Worm (Caenorhabditis elegans) whole organism, mixed stage, embryonic: ENCODE data around the gene mps-1.

Experiments
- M03D4.4 ChIP-seq: sonication (generic microtip); optimal IDR thresholded peaks from 2 replicates; lab custom pipeline; 2017; ENCODE audit warnings: mild to moderate bottlenecking, missing genetic modification characterization, missing compliant biosample characterization
- bed-3 ChIP-seq: fragments of 200-800 bp; sonication (Bioruptor generic); optimal IDR thresholded peaks from 3 replicates; lab custom pipeline; 2018; ENCODE audit warnings: mild to moderate bottlenecking, missing genetic modification characterization, moderate library complexity, missing compliant biosample characterization
- blmp-1 ChIP-seq: fragments of 150-350 bp; optimal IDR thresholded peaks from 2 replicates; lab custom pipeline; 2014; ENCODE audit warnings: missing biosample characterization, missing genetic modification characterization
- ceh-39 ChIP-seq: fragments of 150-350 bp; optimal IDR thresholded peaks from 2 replicates; lab custom pipeline; 2014; ENCODE audit warnings: missing biosample characterization, missing genetic modification characterization
- ceh-43 ChIP-seq: fragments of 200-800 bp; sonication (Bioruptor generic); optimal IDR thresholded peaks from 2 replicates; lab custom pipeline; 2018; ENCODE audit warnings: mild to moderate bottlenecking, missing genetic modification characterization, moderate library complexity, missing compliant biosample characterization
- ceh-83 ChIP-seq: fragments of 200-800 bp; sonication (Bioruptor generic); optimal IDR thresholded peaks from 2 replicates; lab custom pipeline; 2018; ENCODE audit warnings: mild to moderate bottlenecking, missing genetic modification characterization, missing compliant biosample characterization
- ces-1 ChIP-seq: fragments of 150-350 bp; optimal IDR thresholded peaks from 2 replicates; lab custom pipeline; 2014; ENCODE audit warnings: missing biosample characterization, missing genetic modification reagents, missing genetic modification characterization
- cnd-1 ChIP-seq: fragments of 200-800 bp; sonication (Bioruptor generic); optimal IDR thresholded peaks from 2 replicates; lab custom pipeline; 2018; ENCODE audit warnings: mild to moderate bottlenecking, missing genetic modification characterization, missing compliant biosample characterization
- elt-1 ChIP-seq: sonication (generic microtip); optimal IDR thresholded peaks from 2 replicates; lab custom pipeline; 2017; ENCODE audit warnings: missing genetic modification characterization, mild to moderate bottlenecking, missing compliant biosample characterization, antibody characterized with exemption, moderate library complexity, borderline replicate concordance; ENCODE audit not compliant: insufficient read depth
- elt-3 ChIP-seq: fragments of 150-350 bp; optimal IDR thresholded peaks from 2 replicates; lab custom pipeline; 2014; ENCODE audit warnings: missing biosample characterization, missing genetic modification characterization
- flh-1 ChIP-seq: fragments of 200-800 bp; sonication (Bioruptor generic); optimal IDR thresholded peaks from 2 replicates; lab custom pipeline; 2018; ENCODE audit warnings: mild to moderate bottlenecking, missing genetic modification characterization, moderate library complexity, missing compliant biosample characterization
- ham-2 ChIP-seq: fragments of 200-800 bp; sonication (Bioruptor generic); optimal IDR thresholded peaks from 2 replicates; lab custom pipeline; 2018; ENCODE audit warnings: mild to moderate bottlenecking, missing genetic modification characterization, missing compliant biosample characterization
- hlh-1 ChIP-seq: fragments of 150-350 bp; optimal IDR thresholded peaks from 2 replicates; lab custom pipeline; 2014; ENCODE audit warnings: missing biosample characterization, missing genetic modification reagents, missing genetic modification characterization
- lin-32 ChIP-seq: fragments of 200-800 bp; sonication (Bioruptor generic); optimal IDR thresholded peaks from 2 replicates; lab custom pipeline; 2018; ENCODE audit warnings: mild to moderate bottlenecking, missing genetic modification characterization, missing compliant biosample characterization
- lsy-2 ChIP-seq: fragments of 150-350 bp; optimal IDR thresholded peaks from 2 replicates; lab custom pipeline; 2014; ENCODE audit warnings: missing biosample characterization, missing genetic modification characterization
- mab-5 ChIP-seq: fragments of 150-350 bp; optimal IDR thresholded peaks from 2 replicates; lab custom pipeline; 2014; ENCODE audit warnings: missing biosample characterization, missing genetic modification characterization
- mep-1 ChIP-seq: fragments of 150-350 bp; optimal IDR thresholded peaks from 2 replicates; lab custom pipeline; 2017; ENCODE audit warnings: missing biosample characterization, missing genetic modification reagents, missing genetic modification characterization, inconsistent platforms
- mls-2 ChIP-seq: sonication (generic microtip); optimal IDR thresholded peaks from 2 replicates; lab custom pipeline; 2016; ENCODE audit warnings: mild to moderate bottlenecking, missing genetic modification characterization, moderate library complexity, missing compliant biosample characterization
- nhr-12 ChIP-seq: fragments of 150-350 bp; optimal IDR thresholded peaks from 2 replicates; lab custom pipeline; 2014; ENCODE audit warnings: missing biosample characterization, missing genetic modification characterization
- nhr-2 ChIP-seq: fragments of 150-350 bp; optimal IDR thresholded peaks from 2 replicates; lab custom pipeline; 2014; ENCODE audit warnings: missing biosample characterization, missing genetic modification characterization
- nhr-237 ChIP-seq: fragments of 150-350 bp; optimal IDR thresholded peaks from 2 replicates; lab custom pipeline; 2014; ENCODE audit warnings: missing biosample characterization, missing genetic modification characterization
- nhr-28 ChIP-seq: fragments of 150-350 bp; optimal IDR thresholded peaks from 2 replicates; lab custom pipeline; 2014; ENCODE audit warnings: missing biosample characterization, missing genetic modification characterization
- nhr-76 ChIP-seq: sonication (generic microtip); optimal IDR thresholded peaks from 2 replicates; lab custom pipeline; 2017; ENCODE audit warnings: missing biosample characterization, missing genetic modification characterization
- pha-4 ChIP-seq: fragments of 150-350 bp; optimal IDR thresholded peaks from 2 replicates; lab custom pipeline; 2018; ENCODE audit warnings: missing biosample characterization, missing genetic modification reagents, missing genetic modification characterization
- sem-2 ChIP-seq: fragments of 200-800 bp; sonication (Bioruptor generic); optimal IDR thresholded peaks from 2 replicates; lab custom pipeline; 2018; ENCODE audit warnings: mild to moderate bottlenecking, missing genetic modification characterization, missing compliant biosample characterization
- snpc-4 ChIP-seq: fragments of 150-350 bp; optimal IDR thresholded peaks from 2 replicates; lab custom pipeline; 2014; ENCODE audit warnings: missing biosample characterization, missing genetic modification characterization
- sptf-1 ChIP-seq: sonication (generic microtip); optimal IDR thresholded peaks from 2 replicates; lab custom pipeline; 2017; ENCODE audit warnings: mild to moderate bottlenecking, missing genetic modification characterization, moderate library complexity, missing compliant biosample characterization
- tbx-8 ChIP-seq: fragments of 200-800 bp; sonication (Bioruptor generic); optimal IDR thresholded peaks from 2 replicates; lab custom pipeline; 2018; ENCODE audit warnings: mild to moderate bottlenecking, missing genetic modification characterization, moderate library complexity, missing compliant biosample characterization
- unc-120 ChIP-seq: sonication (generic microtip); optimal IDR thresholded peaks from 2 replicates; lab custom pipeline; 2017; ENCODE audit warnings: missing genetic modification characterization, missing compliant biosample characterization; ENCODE audit not compliant: poor library complexity, severe bottlenecking
- unc-39 ChIP-seq: fragments of 150-350 bp; optimal IDR thresholded peaks from 2 replicates; lab custom pipeline; 2014; ENCODE audit warnings: missing biosample characterization, missing genetic modification characterization
- zip-8 ChIP-seq: fragments of 150-350 bp; optimal IDR thresholded peaks from 2 replicates; lab custom pipeline; 2014; ENCODE audit warnings: missing biosample characterization, missing genetic modification characterization
- ztf-11 ChIP-seq: fragments of 150-350 bp; optimal IDR thresholded peaks from 2 replicates; lab custom pipeline; 2014; ENCODE audit warnings: missing biosample characterization, missing genetic modification characterization

Gene mps-1

DNA sequence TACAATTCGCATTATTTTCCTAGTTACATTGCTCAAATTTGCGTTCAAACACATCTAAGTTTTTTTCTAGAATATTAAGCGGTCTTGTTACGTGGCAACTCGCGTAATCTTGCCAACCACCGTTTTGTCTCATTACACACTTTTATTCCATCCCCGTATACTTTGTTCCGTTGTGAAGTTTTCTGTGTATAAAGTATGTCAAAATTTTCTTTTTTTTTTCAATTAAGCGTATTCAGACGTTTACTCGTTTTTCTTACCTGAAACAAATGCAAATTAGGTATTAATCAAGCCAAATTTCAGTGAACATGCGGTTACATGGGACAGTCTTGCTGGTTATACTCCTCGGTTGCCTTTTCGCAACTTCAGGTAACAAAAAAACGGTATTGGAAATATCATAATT is 47.1 kb downstream of the mps-1 start, which contains the start of gene T24H7.2:
T24H7.2 (plus strand) TSS at position 301 of the 400 bp plus-strand sequence.
- no peak for TF ChIP-seq elt-1 (tag; lab: Kevin White, UChicago)
- TF ChIP-seq nhr-28 (tag; lab: Kevin White, UChicago), result no peak
- no peak for TF ChIP-seq ztf-11 (tag; lab: Kevin White, UChicago)
- TF ChIP-seq unc-39 (tag; lab: Kevin White, UChicago), result no peak
- TF ChIP-seq ceh-43, result no peak
- no peak for TF ChIP-seq hlh-1
- no peak for TF ChIP-seq zip-8 (tag; lab: Kevin White, UChicago)
- TF ChIP-seq ceh-39 (tag; lab: Kevin White, UChicago), result no peak
- TF ChIP-seq mls-2 (tag; lab: Kevin White, UChicago), result no peak
- TF ChIP-seq ceh-83 (GFP tag; lab: Kevin White, UChicago), result no peak
- TF ChIP-seq sem-2, result no peak
- no peak for TF ChIP-seq mab-5 (tag; lab: Kevin White, UChicago)
- no peak for TF ChIP-seq nhr-76 (tag; lab: Kevin White, UChicago)
- TF ChIP-seq M03D4.4 (tag; lab: Kevin White, UChicago), result no peak
- TF ChIP-seq, all 35 proteins: peak for 0

DNA sequence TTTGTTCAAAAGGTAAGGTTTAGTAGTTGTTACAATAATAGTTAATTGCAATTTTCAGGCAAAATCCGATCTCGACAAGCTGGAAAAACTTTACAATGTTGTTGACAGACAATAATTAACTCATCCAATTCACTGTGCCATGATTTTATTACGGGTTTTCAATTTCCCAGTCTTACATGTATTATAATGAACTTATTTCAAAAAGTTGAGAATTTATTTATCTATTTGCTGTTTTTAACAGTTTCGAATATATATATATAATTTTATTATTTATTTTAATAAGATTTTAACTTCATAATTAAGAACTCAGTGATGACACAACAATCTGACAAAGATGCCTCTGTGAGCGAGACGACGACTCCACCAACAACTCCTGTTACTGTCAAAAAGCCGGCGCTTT is 48.1 kb downstream of the mps-1 start, which contains the start of gene lelo-1:
lelo-1 (plus strand) TSS at position 301 of the 400 bp plus-strand sequence.
- no peak for TF ChIP-seq ham-2 (GFP tag; lab: Kevin White, UChicago)
- TF ChIP-seq mab-5 (tag; lab: Kevin White, UChicago), result no peak
- no peak for TF ChIP-seq M03D4.4 (tag; lab: Kevin White, UChicago)
- TF ChIP-seq ceh-43, result no peak
- no peak for TF ChIP-seq mep-1
- no peak for TF ChIP-seq nhr-2
- TF ChIP-seq flh-1 (GFP tag; lab: Kevin White, UChicago), result no peak
- TF ChIP-seq bed-3 (GFP tag; lab: Kevin White, UChicago), result no peak
- TF ChIP-seq tbx-8 (GFP tag; lab: Kevin White, UChicago), result no peak
- no peak for TF ChIP-seq elt-1 (tag; lab: Kevin White, UChicago)
- TF ChIP-seq ceh-83 (GFP tag; lab: Kevin White, UChicago), result no peak
- TF ChIP-seq snpc-4, result no peak
- no peak for TF ChIP-seq lin-32 (GFP tag; lab: Kevin White, UChicago)
- no peak for TF ChIP-seq cnd-1 (tag; lab: Kevin White, UChicago)
- TF ChIP-seq ztf-11 (tag; lab: Kevin White, UChicago), result no peak
- no peak for TF ChIP-seq unc-39 (tag; lab: Kevin White, UChicago)
- no peak for TF ChIP-seq nhr-12 (tag; lab: Kevin White, UChicago)
- TF ChIP-seq hlh-1, result no peak
- no peak for TF ChIP-seq nhr-28 (tag; lab: Kevin White, UChicago)

DNA sequence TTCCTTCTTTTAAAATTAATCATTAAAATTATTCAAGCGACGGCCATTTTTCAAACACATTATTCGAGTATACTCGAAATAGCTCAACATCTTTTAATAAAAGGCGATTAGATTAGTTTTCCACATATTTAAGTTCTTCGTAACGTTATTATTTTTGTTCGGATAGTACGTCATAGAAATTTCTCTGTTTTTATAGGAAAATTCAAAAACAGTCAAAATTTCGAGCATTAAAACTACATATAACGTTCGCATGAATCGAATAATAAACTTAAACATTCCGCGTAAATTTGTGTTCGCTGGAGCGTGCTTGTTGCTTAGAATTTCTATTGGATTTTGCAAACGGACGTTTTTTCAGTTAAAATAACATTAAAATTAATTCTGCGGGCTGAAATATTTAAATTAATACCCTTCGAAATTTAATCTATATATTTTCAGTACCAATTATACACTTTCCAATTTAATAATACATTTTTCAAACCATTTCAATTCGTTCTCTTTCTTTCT is 48.9 kb downstream of the mps-1 start, which contains the start of gene blos-4:
blos-4 (plus strand) TSS at position 51 of the 504 bp plus-strand sequence.
- no peak for TF ChIP-seq unc-39 (tag; lab: Kevin White, UChicago)
- TF ChIP-seq elt-1 (tag; lab: Kevin White, UChicago), result no peak
- no peak for TF ChIP-seq zip-8 (tag; lab: Kevin White, UChicago)
- TF ChIP-seq ceh-83 (GFP tag; lab: Kevin White, UChicago), result no peak
- TF ChIP-seq nhr-76 (tag; lab: Kevin White, UChicago), result no peak
- TF ChIP-seq unc-120, result no peak
- TF ChIP-seq mls-2 (tag; lab: Kevin White, UChicago), result no peak
- no peak for TF ChIP-seq sptf-1 (tag; lab: Kevin White, UChicago)
- no peak for TF ChIP-seq snpc-4
- no peak for TF ChIP-seq ceh-43
- no peak for TF ChIP-seq blmp-1 (tag; lab: Kevin White, UChicago)
- TF ChIP-seq ces-1, result no peak
- TF ChIP-seq bed-3 (GFP tag; lab: Kevin White, UChicago), result no peak
- TF ChIP-seq nhr-237 (tag; lab: Kevin White, UChicago), result no peak
- no peak for TF ChIP-seq M03D4.4 (tag; lab: Kevin White, UChicago)
- no peak for TF ChIP-seq nhr-28 (tag; lab: Kevin White, UChicago)
- TF ChIP-seq elt-3, result no peak
- TF ChIP-seq pha-4, result no peak

DNA sequence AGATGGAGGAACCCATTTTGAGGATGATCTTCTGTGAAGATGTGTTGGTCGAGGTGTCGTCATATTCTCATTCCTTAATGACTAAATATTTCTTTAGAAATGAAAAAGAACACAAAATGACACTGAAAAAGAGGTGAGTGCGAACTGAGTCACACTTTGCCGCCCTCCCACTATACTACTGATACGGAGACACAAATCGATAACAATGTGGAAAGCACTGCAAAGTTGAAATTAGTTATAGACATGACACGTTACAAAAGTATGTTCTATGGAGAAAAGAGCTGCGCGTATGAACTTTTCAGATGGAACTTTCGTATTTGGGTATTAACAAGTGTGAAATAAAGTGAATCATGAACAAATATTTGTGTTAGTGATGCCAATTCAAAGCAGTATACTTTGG is 50.0 kb downstream of the mps-1 start, which contains the start of gene tat-4:
tat-4 (minus strand) TSS at position 117 of the 400 bp plus-strand sequence.
- TF ChIP-seq ceh-83 (GFP tag; lab: Kevin White, UChicago) (no peak), ceh-43 (no peak), nhr-2 (no peak), elt-3 (no peak), snpc-4 (no peak), unc-39 (tag; lab: Kevin White, UChicago) (no peak), lsy-2 (tag; lab: Kevin White, UChicago) (no peak), blmp-1 (tag; lab: Kevin White, UChicago) (no peak), lin-32 (GFP tag; lab: Kevin White, UChicago) (no peak), nhr-12 (tag; lab: Kevin White, UChicago) (no peak), ztf-11 (tag; lab: Kevin White, UChicago) (no peak), nhr-76 (tag; lab: Kevin White, UChicago) (no peak), zip-8 (tag; lab: Kevin White, UChicago) (no peak)
